Worm (Caenorhabditis elegans) whole organism, L2 larva: ENCODE measurements around the gene C12D5.4.

Source experiments
- F13H6.1 ChIP-seq: sonication (generic microtip); optimal IDR thresholded peaks from 2 replicates; lab custom pipeline; 2016; ENCODE audit warnings: missing genetic modification characterization, missing compliant biosample characterization
- R02D3.7 ChIP-seq: fragments of 150-350 bp; optimal IDR thresholded peaks from 2 replicates; lab custom pipeline; 2014; ENCODE audit warnings: missing biosample characterization, missing genetic modification characterization
- Y55F3AM.14 ChIP-seq: fragments of 200-800 bp; sonication (Bioruptor generic); optimal IDR thresholded peaks from 2 replicates; lab custom pipeline; 2018; ENCODE audit warnings: mild to moderate bottlenecking, missing genetic modification characterization, missing compliant biosample characterization
- alr-1 ChIP-seq: fragments of 150-350 bp; optimal IDR thresholded peaks from 2 replicates; lab custom pipeline; 2014; ENCODE audit warnings: missing biosample characterization, missing genetic modification characterization
- aly-2 ChIP-seq: fragments of 150-350 bp; optimal IDR thresholded peaks from 2 replicates; lab custom pipeline; 2014; ENCODE audit warnings: missing biosample characterization, missing genetic modification characterization
- ama-1 ChIP-seq: fragments of 150-350 bp; optimal IDR thresholded peaks from 2 replicates; lab custom pipeline; 2018; ENCODE audit warnings: inconsistent platforms
- blmp-1 ChIP-seq: sonication (generic microtip); optimal IDR thresholded peaks from 2 replicates; lab custom pipeline; 2017; ENCODE audit warnings: missing genetic modification characterization, mild to moderate bottlenecking, missing compliant biosample characterization, antibody characterized with exemption, moderate library complexity; ENCODE audit not compliant: insufficient read depth
- ceh-82 ChIP-seq: fragments of 150-350 bp; optimal IDR thresholded peaks from 2 replicates; lab custom pipeline; 2014; ENCODE audit warnings: missing biosample characterization, missing genetic modification characterization
- dmd-4 ChIP-seq: sonication (generic microtip); optimal IDR thresholded peaks from 2 replicates; lab custom pipeline; 2017; ENCODE audit warnings: missing biosample characterization, missing genetic modification characterization
- egl-27 ChIP-seq: sonication (generic microtip); optimal IDR thresholded peaks from 3 replicates; lab custom pipeline; 2017; ENCODE audit warnings: missing biosample characterization, missing genetic modification reagents, missing genetic modification characterization
- elt-1 ChIP-seq: fragments of 150-350 bp; optimal IDR thresholded peaks from 2 replicates; lab custom pipeline; 2014; ENCODE audit warnings: missing biosample characterization, missing genetic modification characterization
- elt-3 ChIP-seq: sonication (generic microtip); optimal IDR thresholded peaks from 2 replicates; lab custom pipeline; 2017; ENCODE audit warnings: missing biosample characterization, missing genetic modification characterization
- gmeb-1 ChIP-seq: fragments of 150-350 bp; optimal IDR thresholded peaks from 2 replicates; lab custom pipeline; 2014; ENCODE audit warnings: missing biosample characterization, missing genetic modification characterization
- lin-11 ChIP-seq: fragments of 150-350 bp; sonication (generic microtip); optimal IDR thresholded peaks from 2 replicates; lab custom pipeline; 2014; ENCODE audit warnings: missing biosample characterization, missing genetic modification characterization, inconsistent platforms, mixed read lengths
- lin-13 ChIP-seq: fragments of 150-350 bp; optimal IDR thresholded peaks from 2 replicates; lab custom pipeline; 2014; ENCODE audit warnings: missing biosample characterization, missing genetic modification reagents, missing genetic modification characterization
- lin-39 ChIP-seq: fragments of 150-350 bp; optimal IDR thresholded peaks from 2 replicates; lab custom pipeline; 2014; ENCODE audit warnings: missing biosample characterization, missing genetic modification reagents, missing genetic modification characterization
- mbf-1 ChIP-seq: sonication (generic microtip); optimal IDR thresholded peaks from 2 replicates; lab custom pipeline; 2017; ENCODE audit warnings: missing biosample characterization, missing genetic modification characterization
- mdl-1 ChIP-seq, 2 experiments: fragments of 150-350 bp in 1 of 2; sonication (generic microtip) in 1 of 2; optimal IDR thresholded peaks; 2 replicates each; lab custom pipeline; 2017; ENCODE audit warnings: missing biosample characterization in 2 of 2, missing genetic modification characterization in 2 of 2
- nhr-10 ChIP-seq: sonication (generic microtip); optimal IDR thresholded peaks from 2 replicates; lab custom pipeline; 2017; ENCODE audit warnings: missing biosample characterization, missing genetic modification characterization
- nhr-11 ChIP-seq: fragments of 150-350 bp; optimal IDR thresholded peaks from 2 replicates; lab custom pipeline; 2014; ENCODE audit warnings: missing biosample characterization, missing genetic modification characterization
- nhr-12 ChIP-seq: fragments of 150-350 bp; optimal IDR thresholded peaks from 2 replicates; lab custom pipeline; 2014; ENCODE audit warnings: missing biosample characterization, missing genetic modification characterization
- nhr-129 ChIP-seq: fragments of 150-350 bp; optimal IDR thresholded peaks from 2 replicates; lab custom pipeline; 2014; ENCODE audit warnings: missing biosample characterization, missing genetic modification characterization
- nhr-21 ChIP-seq: fragments of 150-350 bp; optimal IDR thresholded peaks from 2 replicates; lab custom pipeline; 2014; ENCODE audit warnings: missing biosample characterization, missing genetic modification characterization
- nhr-23 ChIP-seq: fragments of 150-350 bp; optimal IDR thresholded peaks from 2 replicates; lab custom pipeline; 2014; ENCODE audit warnings: missing biosample characterization, missing genetic modification reagents, missing genetic modification characterization
- nhr-237 ChIP-seq: fragments of 150-350 bp; optimal IDR thresholded peaks from 2 replicates; lab custom pipeline; 2014; ENCODE audit warnings: missing biosample characterization, missing genetic modification characterization
- nhr-6 ChIP-seq: fragments of 150-350 bp; optimal IDR thresholded peaks from 2 replicates; lab custom pipeline; 2014; ENCODE audit warnings: missing biosample characterization, missing genetic modification characterization
- peb-1 ChIP-seq: fragments of 150-350 bp; optimal IDR thresholded peaks from 2 replicates; lab custom pipeline; 2014; ENCODE audit warnings: missing biosample characterization, missing genetic modification characterization
- sem-4 ChIP-seq: fragments of 150-350 bp; optimal IDR thresholded peaks from 2 replicates; lab custom pipeline; 2014; ENCODE audit warnings: missing biosample characterization, missing genetic modification reagents, missing genetic modification characterization
- skn-1 ChIP-seq: sonication (generic microtip); optimal IDR thresholded peaks from 2 replicates; lab custom pipeline; 2017; ENCODE audit warnings: missing biosample characterization, missing genetic modification characterization
- sma-3 ChIP-seq: sonication (generic microtip); optimal IDR thresholded peaks from 2 replicates; lab custom pipeline; 2016; ENCODE audit warnings: missing genetic modification reagents, missing genetic modification characterization, missing compliant biosample characterization
- sma-9 ChIP-seq, 2 experiments: fragments of 150-350 bp in 1 of 2; sonication (generic microtip) in 1 of 2; optimal IDR thresholded peaks; 2 replicates each; lab custom pipeline; 2014 to 2016; ENCODE audit warnings: missing genetic modification characterization in 2 of 2, mild to moderate bottlenecking in 1 of 2, missing biosample characterization in 1 of 2, missing compliant biosample characterization in 1 of 2, missing genetic modification reagents in 1 of 2, moderate library complexity in 1 of 2
- snpc-4 ChIP-seq: fragments of 150-350 bp; optimal IDR thresholded peaks from 2 replicates; lab custom pipeline; 2014; ENCODE audit warnings: missing biosample characterization, missing genetic modification characterization
- unc-39 ChIP-seq: fragments of 150-350 bp; optimal IDR thresholded peaks from 2 replicates; lab custom pipeline; 2014; ENCODE audit warnings: missing biosample characterization, missing genetic modification characterization
- unc-55 ChIP-seq: fragments of 150-350 bp; sonication (generic microtip); optimal IDR thresholded peaks from 3 replicates; lab custom pipeline; 2014; ENCODE audit warnings: missing biosample characterization, missing genetic modification reagents, missing genetic modification characterization
- unc-62 ChIP-seq: fragments of 150-350 bp; optimal IDR thresholded peaks from 2 replicates; lab custom pipeline; 2014; ENCODE audit warnings: missing biosample characterization, missing genetic modification reagents, missing genetic modification characterization
- zag-1 ChIP-seq: fragments of 150-350 bp; optimal IDR thresholded peaks from 2 replicates; lab custom pipeline; 2014; ENCODE audit warnings: missing biosample characterization, missing genetic modification characterization
- ztf-1 ChIP-seq: fragments of 200-800 bp; sonication (Bioruptor generic); conservative IDR thresholded peaks from 2 replicates; pipeline ENCODE4 v1.3.6; 2022; ENCODE audit warnings: missing genetic modification characterization, missing compliant biosample characterization
- ztf-11 ChIP-seq: sonication (generic microtip); optimal IDR thresholded peaks from 2 replicates; lab custom pipeline; 2017; ENCODE audit warnings: missing biosample characterization, missing genetic modification characterization

C12D5.4 gene

DNA sequence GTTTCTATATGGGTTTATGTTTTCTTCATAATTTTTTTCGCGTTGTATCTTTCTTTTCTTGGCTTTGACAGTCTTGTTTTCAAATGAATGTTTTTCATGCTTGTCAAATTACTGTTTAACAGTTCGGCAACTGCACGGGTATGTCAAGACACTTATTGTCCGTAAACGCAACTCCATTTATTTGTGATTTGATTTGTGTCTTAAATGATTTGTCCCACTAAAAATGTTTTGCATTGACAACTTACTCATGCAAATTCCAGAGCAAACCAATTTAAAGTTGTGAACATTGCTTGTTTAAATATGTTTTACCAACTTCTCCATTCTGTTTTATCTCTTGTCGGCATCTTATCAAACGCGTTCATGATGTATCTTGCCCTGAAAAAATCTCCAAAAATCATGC is 40.6 kb upstream of the C12D5.4 start, which contains the start of gene srd-25:
Gene srd-25 (plus strand): TSS at position 301 of the 400 bp plus-strand sequence.
- TF ChIP-seq lin-13 (no peak), unc-62 (no peak), gmeb-1 (no peak), nhr-129 (tag; lab: Kevin White, UChicago) (no peak), nhr-10 (no peak), blmp-1 (no peak), egl-27 (tag; lab: Kevin White, UChicago) (no peak), nhr-6 (tag; lab: Kevin White, UChicago) (no peak), skn-1 (tag; lab: Kevin White, UChicago) (no peak)

DNA sequence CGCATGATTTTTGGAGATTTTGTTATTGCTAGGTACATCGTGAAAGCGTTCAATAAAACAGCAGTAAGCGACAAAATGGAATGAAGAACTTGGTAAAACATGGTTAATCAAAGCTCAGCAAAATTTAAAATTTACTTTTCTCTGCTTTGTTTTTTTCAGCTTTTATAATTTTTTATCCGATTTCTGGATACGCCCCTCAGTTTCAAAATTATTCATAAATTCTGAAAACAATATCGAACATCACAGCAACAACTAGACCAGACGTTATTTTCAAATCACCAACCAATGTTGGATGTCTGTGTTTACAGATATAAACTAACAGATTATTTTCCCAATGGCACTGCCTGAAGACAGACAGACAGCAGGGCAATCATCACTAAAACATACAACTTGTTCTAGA is 37.7 kb upstream of the C12D5.4 start, which contains the start of gene srd-31:
Gene srd-31 (minus strand): TSS at position 101 of the 400 bp plus-strand sequence.
- TF ChIP-seq ztf-1 (GFP tag; lab: Robert Waterston, UW) (no peak), dmd-4 (tag; lab: Kevin White, UChicago) (no peak), unc-55 (no peak), nhr-129 (tag; lab: Kevin White, UChicago) (no peak), F13H6.1 (tag; lab: Kevin White, UChicago) (no peak), alr-1 (tag; lab: Kevin White, UChicago) (no peak), sma-3 (GFP tag; lab: Kevin White, UChicago) (no peak), nhr-12 (tag; lab: Kevin White, UChicago) (no peak), ceh-82 (tag; lab: Kevin White, UChicago) (no peak), Y55F3AM.14 (GFP tag; lab: Kevin White, UChicago) (no peak), mbf-1 (tag; lab: Kevin White, UChicago) (no peak), unc-39 (tag; lab: Kevin White, UChicago) (no peak)

DNA sequence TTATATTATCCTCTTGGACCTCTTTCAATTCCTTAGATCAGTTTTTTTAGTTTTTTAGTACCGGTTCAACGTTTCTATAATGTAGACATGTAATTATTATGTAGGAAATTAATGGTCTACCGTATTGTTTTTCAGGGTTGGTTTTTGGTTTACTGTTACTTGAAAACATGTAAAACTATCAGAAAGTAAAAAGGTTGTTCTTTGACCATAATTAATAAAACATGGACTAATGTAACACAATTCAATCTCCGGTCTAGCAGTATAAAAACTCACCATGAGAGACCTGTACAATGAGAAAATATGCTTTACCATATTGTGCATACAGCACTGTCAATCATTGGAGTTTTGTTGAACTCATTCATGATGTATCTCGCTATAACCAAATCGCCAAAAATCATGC is 36.9 kb upstream of the C12D5.4 start, which contains the start of gene srd-29:
Gene srd-29 (plus strand): TSS at position 301 of the 400 bp plus-strand sequence.
- TF ChIP-seq peb-1 = no peak
- no peak for TF ChIP-seq aly-2 (tag; lab: Kevin White, UChicago)
- no peak for TF ChIP-seq mbf-1 (tag; lab: Kevin White, UChicago)
- no peak for TF ChIP-seq lin-13

DNA sequence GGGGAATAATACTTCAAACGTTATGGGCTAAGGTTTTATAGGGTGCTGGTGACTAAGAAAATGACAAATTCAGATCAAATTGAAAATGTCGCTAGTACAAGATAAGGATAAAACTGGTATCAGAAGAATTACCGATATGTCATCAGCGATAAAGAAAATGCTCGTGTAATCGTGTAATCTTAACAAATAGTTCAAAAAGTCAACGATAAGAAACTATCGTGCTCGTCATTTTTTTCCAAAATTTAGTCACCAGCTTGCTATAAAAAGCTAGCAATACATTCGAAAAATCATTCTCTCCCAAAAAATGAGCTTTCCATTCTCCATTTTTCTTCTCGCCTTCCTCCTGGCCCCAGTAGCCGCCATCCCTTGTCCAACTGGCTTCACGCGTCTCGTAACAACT is 34.6 kb upstream of the C12D5.4 start, which contains the start of gene clec-45:
Gene clec-45 (plus strand): TSS at position 301 of the 400 bp plus-strand sequence.
- TF ChIP-seq mdl-1 (tag; optimal IDR thresholded peaks at IDR 0.05; lab: Kevin White, UChicago) = no peak
- no peak for TF ChIP-seq nhr-23 (tag; lab: Kevin White, UChicago)
- TF ChIP-seq lin-11 = no peak
- TF ChIP-seq nhr-21 = no peak
- no peak for TF ChIP-seq lin-39 (tag; lab: Kevin White, UChicago)
- TF ChIP-seq ztf-11 = no peak
- TF ChIP-seq skn-1 (tag; lab: Kevin White, UChicago) = no peak
- no peak for TF ChIP-seq elt-1 (tag; lab: Kevin White, UChicago)
- no peak for TF ChIP-seq dmd-4 (tag; lab: Kevin White, UChicago)
- TF ChIP-seq sem-4 (tag; lab: Kevin White, UChicago) = no peak
- TF ChIP-seq sma-9 (GFP tag; optimal IDR thresholded peaks at IDR 0.05; lab: Kevin White, UChicago) = no peak
- no peak for TF ChIP-seq sma-9 (tag; optimal IDR thresholded peaks at IDR 0.05; lab: Kevin White, UChicago)
- no peak for TF ChIP-seq ama-1 (lab: Kevin White, UChicago)
- no peak for TF ChIP-seq aly-2 (tag; lab: Kevin White, UChicago)
- TF ChIP-seq nhr-12 (tag; lab: Kevin White, UChicago) = no peak
- no peak for TF ChIP-seq snpc-4 (tag; lab: Kevin White, UChicago)

DNA sequence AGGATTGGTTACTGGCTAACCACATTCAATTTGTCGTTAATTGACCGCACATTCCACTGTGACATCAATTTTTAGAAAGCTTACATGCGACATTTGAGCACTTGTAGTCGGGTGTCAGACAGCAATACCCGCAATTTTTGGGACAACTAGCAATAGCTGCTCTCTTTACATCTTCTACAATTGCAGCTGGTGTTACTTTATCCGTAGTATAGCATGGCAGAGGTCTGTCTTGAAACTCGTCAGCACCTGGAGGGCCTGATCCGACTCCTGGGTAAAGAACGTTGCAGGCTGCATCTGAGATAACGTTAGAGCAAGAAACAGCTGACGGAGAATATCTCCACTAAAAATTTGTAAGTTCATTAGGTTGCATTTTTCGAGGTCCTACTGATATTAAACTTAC is 33.0 kb upstream of the C12D5.4 start:
- TF ChIP-seq snpc-4 (tag; lab: Kevin White, UChicago) = no peak
- TF ChIP-seq unc-39 (tag; lab: Kevin White, UChicago) = no peak
- no peak for TF ChIP-seq nhr-237 (tag; lab: Kevin White, UChicago)
- TF ChIP-seq sma-9 (GFP tag; optimal IDR thresholded peaks at IDR 0.05; lab: Kevin White, UChicago) = no peak
- no peak for TF ChIP-seq sma-9 (tag; optimal IDR thresholded peaks at IDR 0.05; lab: Kevin White, UChicago)
- no peak for TF ChIP-seq zag-1 (tag; lab: Kevin White, UChicago)
- TF ChIP-seq elt-3 (tag; lab: Kevin White, UChicago) = no peak
- no peak for TF ChIP-seq nhr-21
- no peak for TF ChIP-seq nhr-11
- TF ChIP-seq R02D3.7 (tag; lab: Kevin White, UChicago) = no peak
- TF ChIP-seq dmd-4 (tag; lab: Kevin White, UChicago) = no peak
- TF ChIP-seq sma-3 (GFP tag; lab: Kevin White, UChicago) = no peak
